Fruit fly (Drosophila melanogaster) whole organism, embryonic: Measurements from ENCODE around the gene Atg6.
A peak's percentile ranks its signal among the peaks of the same experiment; 100 is the strongest.

ENCODE experiments used
- Bteb2 ChIP-seq: fragments of 200-800 bp; sonication (Bioruptor generic); optimal IDR thresholded peaks from 2 replicates; lab custom pipeline; 2016; ENCODE audit warnings: missing biosample characterization, missing genetic modification characterization
- CG13624 ChIP-seq: fragments of 200-800 bp; sonication (Bioruptor generic); optimal IDR thresholded peaks from 2 replicates; lab custom pipeline; 2016; ENCODE audit warnings: missing biosample characterization, missing genetic modification characterization
- CG14710 ChIP-seq: fragments of 200-800 bp; sonication (Bioruptor generic); optimal IDR thresholded peaks from 3 replicates; lab custom pipeline; 2019; ENCODE audit warnings: missing biosample characterization, mild to moderate bottlenecking, missing genetic modification characterization, moderate library complexity
- CG1529 ChIP-seq: fragments of 200-800 bp; sonication (Bioruptor generic); optimal IDR thresholded peaks from 3 replicates; lab custom pipeline; 2018; ENCODE audit warnings: missing biosample characterization, missing genetic modification characterization
- CG15514 ChIP-seq: fragments of 200-800 bp; sonication (Bioruptor generic); optimal IDR thresholded peaks from 3 replicates; lab custom pipeline; 2017; ENCODE audit warnings: missing biosample characterization, missing genetic modification characterization, mild to moderate bottlenecking, moderate library complexity, missing genetic modification reagents
- CG16779 ChIP-seq: fragments of 200-800 bp; sonication (Bioruptor generic); IDR thresholded peaks from 2 replicates; pipeline ENCODE4 v1.3.6; 2022; ENCODE audit warnings: missing biosample characterization, missing genetic modification characterization
- CG16863 ChIP-seq: fragments of 200-800 bp; sonication (Bioruptor generic); optimal IDR thresholded peaks from 3 replicates; lab custom pipeline; 2016; ENCODE audit warnings: missing biosample characterization, missing genetic modification characterization
- CG17829 ChIP-seq: fragments of 200-800 bp; optimal IDR thresholded peaks from 2 replicates; lab custom pipeline; 2019; ENCODE audit warnings: missing biosample characterization, mild to moderate bottlenecking, missing genetic modification characterization, moderate library complexity
- CG1832 ChIP-seq: fragments of 200-800 bp; sonication (Bioruptor generic); optimal IDR thresholded peaks from 2 replicates; lab custom pipeline; 2017; ENCODE audit warnings: missing biosample characterization, mild to moderate bottlenecking, missing genetic modification characterization, inconsistent platforms
- CG2120 ChIP-seq: fragments of 200-800 bp; sonication (Bioruptor generic); optimal IDR thresholded peaks from 3 replicates; lab custom pipeline; 2016; ENCODE audit warnings: missing biosample characterization, missing genetic modification characterization
- CG34376 ChIP-seq: fragments of 200-800 bp; sonication (Bioruptor generic); optimal IDR thresholded peaks from 2 replicates; lab custom pipeline; 2018; ENCODE audit warnings: missing biosample characterization, mild to moderate bottlenecking, missing genetic modification characterization
- CG4328 ChIP-seq: fragments of 200-800 bp; sonication (Bioruptor generic); optimal IDR thresholded peaks from 3 replicates; lab custom pipeline; 2017; ENCODE audit warnings: missing biosample characterization, missing genetic modification reagents, missing genetic modification characterization
- CG4730 ChIP-seq: fragments of 200-800 bp; sonication (Bioruptor generic); IDR thresholded peaks from 2 replicates; pipeline ENCODE4 v1.3.6; 2022; ENCODE audit warnings: missing biosample characterization, missing genetic modification characterization
- CG4820 ChIP-seq: fragments of 200-800 bp; sonication (Bioruptor generic); optimal IDR thresholded peaks from 3 replicates; lab custom pipeline; 2016; ENCODE audit warnings: missing biosample characterization, missing genetic modification characterization
- CG5245 ChIP-seq: fragments of 200-800 bp; sonication (Bioruptor generic); optimal IDR thresholded peaks from 3 replicates; lab custom pipeline; 2016; ENCODE audit warnings: missing biosample characterization, missing genetic modification characterization
- CG6175 ChIP-seq: fragments of 200-800 bp; sonication (Bioruptor generic); IDR thresholded peaks from 3 replicates; pipeline ENCODE4 v1.3.6; 2022; ENCODE audit warnings: missing biosample characterization, missing genetic modification characterization
- CG7745 ChIP-seq: fragments of 200-800 bp; sonication (Bioruptor generic); optimal IDR thresholded peaks from 2 replicates; lab custom pipeline; 2018; ENCODE audit warnings: missing biosample characterization, mild to moderate bottlenecking, missing genetic modification characterization, moderate library complexity
- CG8290 ChIP-seq, 3 experiments: fragments of 200-800 bp; sonication (Bioruptor generic); optimal IDR thresholded peaks; 2 replicates each; lab custom pipeline; 2016 to 2019; ENCODE audit warnings: missing biosample characterization in 3 of 3, missing genetic modification characterization in 3 of 3, mild to moderate bottlenecking in 2 of 3, moderate library complexity in 1 of 3
- CG8388 ChIP-seq: fragments of 200-800 bp; sonication (Bioruptor generic); optimal IDR thresholded peaks from 2 replicates; lab custom pipeline; 2019; ENCODE audit warnings: missing biosample characterization, mild to moderate bottlenecking, missing genetic modification characterization, moderate library complexity
- CG8478 ChIP-seq: fragments of >200 bp; optimal IDR thresholded peaks from 2 replicates; lab custom pipeline; 2018
- CG9437 ChIP-seq: fragments of 200-800 bp; sonication (Bioruptor generic); optimal IDR thresholded peaks from 2 replicates; lab custom pipeline; 2018; ENCODE audit warnings: missing biosample characterization, mild to moderate bottlenecking, missing genetic modification characterization
- Camta ChIP-seq: fragments of 200-800 bp; sonication (Bioruptor generic); optimal IDR thresholded peaks from 2 replicates; lab custom pipeline; 2016; ENCODE audit warnings: missing biosample characterization, missing genetic modification characterization
- Eip74EF ChIP-seq, 2 experiments: fragments of 200-800 bp in 1 of 2; fragments of >200 bp in 1 of 2; sonication (Bioruptor generic) in 1 of 2; optimal IDR thresholded peaks; 2 replicates each; lab custom pipeline; 2017 to 2019; ENCODE audit warnings: missing biosample characterization in 2 of 2, missing genetic modification characterization in 2 of 2, mild to moderate bottlenecking in 1 of 2, moderate library complexity in 1 of 2
- Ets97D ChIP-seq: fragments of 200-800 bp; sonication (Bioruptor generic); optimal IDR thresholded peaks from 3 replicates; lab custom pipeline; 2016; ENCODE audit warnings: missing biosample characterization, missing genetic modification characterization
- Fer1 ChIP-seq: fragments of 200-800 bp; sonication (Bioruptor generic); optimal IDR thresholded peaks from 2 replicates; lab custom pipeline; 2017; ENCODE audit warnings: missing biosample characterization, mild to moderate bottlenecking, missing genetic modification characterization
- Fer2 ChIP-seq: fragments of 200-800 bp; sonication (Bioruptor generic); optimal IDR thresholded peaks from 2 replicates; lab custom pipeline; 2018; ENCODE audit warnings: missing biosample characterization, mild to moderate bottlenecking, missing genetic modification characterization, moderate library complexity
- GATAe ChIP-seq: fragments of 200-800 bp; sonication (Bioruptor generic); conservative IDR thresholded peaks from 2 replicates; pipeline ENCODE4 v1.3.6; 2022; ENCODE audit warnings: missing biosample characterization, missing genetic modification characterization
- HLH4C ChIP-seq: fragments of 200-800 bp; sonication (Bioruptor generic); IDR thresholded peaks from 3 replicates; pipeline ENCODE4 v1.3.6; 2022; ENCODE audit warnings: missing biosample characterization, missing genetic modification characterization; ENCODE audit not compliant: partially characterized antibody
- HLH54F ChIP-seq: fragments of 200-800 bp; sonication (Bioruptor generic); optimal IDR thresholded peaks from 3 replicates; lab custom pipeline; 2016; ENCODE audit warnings: missing biosample characterization, missing genetic modification characterization
- Hr51 ChIP-seq, 2 experiments: fragments of 200-800 bp; sonication (Bioruptor generic); optimal IDR thresholded peaks; 2 replicates in 1 of 2; 3 replicates in 1 of 2; lab custom pipeline; 2016 to 2018; ENCODE audit warnings: missing biosample characterization in 2 of 2, missing genetic modification characterization in 2 of 2, mild to moderate bottlenecking in 1 of 2, moderate library complexity in 1 of 2
- Myb ChIP-seq: fragments of 200-800 bp; sonication (Bioruptor generic); optimal IDR thresholded peaks from 2 replicates; lab custom pipeline; 2016; ENCODE audit warnings: missing biosample characterization, missing genetic modification characterization
- Poxn ChIP-seq: fragments of 200-800 bp; sonication (Bioruptor generic); IDR thresholded peaks from 2 replicates; pipeline ENCODE4 v1.3.6; 2022; ENCODE audit warnings: missing biosample characterization, missing genetic modification characterization
- Six4 ChIP-seq: fragments of 200-800 bp; sonication (Bioruptor generic); optimal IDR thresholded peaks from 2 replicates; lab custom pipeline; 2016; ENCODE audit warnings: missing biosample characterization, missing genetic modification characterization
- btn ChIP-seq: fragments of 200-800 bp; sonication (Bioruptor generic); optimal IDR thresholded peaks from 2 replicates; lab custom pipeline; 2016; ENCODE audit warnings: missing biosample characterization, missing genetic modification characterization
- danr ChIP-seq: fragments of 200-800 bp; sonication (Bioruptor generic); IDR thresholded peaks from 2 replicates; pipeline ENCODE4 v1.3.6; 2022; ENCODE audit warnings: missing biosample characterization, missing genetic modification characterization
- disco-r ChIP-seq: fragments of 200-800 bp; sonication (Bioruptor generic); optimal IDR thresholded peaks from 2 replicates; lab custom pipeline; 2016; ENCODE audit warnings: missing biosample characterization, missing genetic modification characterization
- hbn ChIP-seq: fragments of 200-800 bp; sonication (Bioruptor generic); IDR thresholded peaks from 2 replicates; pipeline ENCODE4 v1.3.6; 2022; ENCODE audit warnings: missing biosample characterization, missing genetic modification characterization; ENCODE audit not compliant: partially characterized antibody
- insv ChIP-seq, 2 experiments: fragments of 200-800 bp; sonication (Bioruptor generic); optimal IDR thresholded peaks; 3 replicates each; lab custom pipeline; 2016 to 2018; ENCODE audit warnings: missing biosample characterization in 2 of 2, missing genetic modification characterization in 2 of 2
- kay ChIP-seq: fragments of 200-800 bp; sonication (Bioruptor generic); optimal IDR thresholded peaks from 2 replicates; lab custom pipeline; 2016; ENCODE audit warnings: missing biosample characterization, missing genetic modification characterization
- mld ChIP-seq: fragments of 200-800 bp; sonication (Bioruptor generic); IDR thresholded peaks from 3 replicates; pipeline ENCODE4 v1.3.6; 2022; ENCODE audit warnings: missing biosample characterization, missing genetic modification characterization; ENCODE audit not compliant: partially characterized antibody
- nmo ChIP-seq: fragments of 200-800 bp; sonication (Bioruptor generic); optimal IDR thresholded peaks from 2 replicates; lab custom pipeline; 2018; ENCODE audit warnings: missing biosample characterization, mild to moderate bottlenecking, missing genetic modification characterization, moderate library complexity
- onecut ChIP-seq: fragments of 200-800 bp; sonication (Bioruptor generic); IDR thresholded peaks from 2 replicates; pipeline ENCODE4 v1.3.6; 2022; ENCODE audit warnings: missing biosample characterization, missing genetic modification characterization
- pita ChIP-seq: fragments of 200-800 bp; sonication (Bioruptor generic); optimal IDR thresholded peaks from 2 replicates; lab custom pipeline; 2017; ENCODE audit warnings: missing biosample characterization, mild to moderate bottlenecking, missing genetic modification characterization
- prd ChIP-seq, 3 experiments: fragments of >200 bp in 2 of 3; fragments of 200-800 bp in 1 of 3; sonication (Bioruptor generic) in 1 of 3; optimal IDR thresholded peaks in 2 of 3; IDR thresholded peaks in 1 of 3; 2 replicates in 2 of 3; 3 replicates in 1 of 3; pipeline versions ENCODE4 v1.3.6 to Lab custom; 2017 to 2022; ENCODE audit warnings: missing biosample characterization in 1 of 3, missing genetic modification characterization in 1 of 3
- pzg ChIP-seq: fragments of 200-800 bp; sonication (Bioruptor generic); optimal IDR thresholded peaks from 3 replicates; lab custom pipeline; 2018; ENCODE audit warnings: missing biosample characterization, mild to moderate bottlenecking, missing genetic modification characterization, moderate library complexity
- sima ChIP-seq: fragments of 200-800 bp; sonication (Bioruptor generic); optimal IDR thresholded peaks from 2 replicates; lab custom pipeline; 2016; ENCODE audit warnings: missing biosample characterization, missing genetic modification characterization
- wek ChIP-seq: fragments of 200-800 bp; sonication (Bioruptor generic); optimal IDR thresholded peaks from 3 replicates; lab custom pipeline; 2018; ENCODE audit warnings: missing biosample characterization, mild to moderate bottlenecking, missing genetic modification characterization, moderate library complexity
- yki ChIP-seq: fragments of >200 bp; optimal IDR thresholded peaks from 3 replicates; lab custom pipeline; 2018

The Atg6 gene

dm6 chr3R:24037538-24038265 is 12.9 kb downstream of the Atg6 start, which contains the start of gene spas (continued):
- peak; percentile 73 for TF ChIP-seq CG8290 (GFP tag; optimal IDR thresholded peaks at IDR 0.05; lab: Kevin White, UChicago)
- peak in 1 of 2 experiments; percentile 83 for TF ChIP-seq CG8290 (tag; optimal IDR thresholded peaks at IDR 0.05; lab: Kevin White, UChicago)
- peak; percentile 94 for TF ChIP-seq hbn (GFP tag; lab: Robert Waterston, UW)
- TF ChIP-seq kay (GFP tag; lab: Kevin White, UChicago), result peak; percentile 30
- TF ChIP-seq CG13624 (GFP tag; lab: Kevin White, UChicago), result peak; percentile 69
- no peak for TF ChIP-seq pita
- peak; percentile 49 for TF ChIP-seq Six4
- TF ChIP-seq nmo, result peak; percentile 87
- peak; percentile 87 for TF ChIP-seq HLH4C (GFP tag; lab: Robert Waterston, UW)
- peak; percentile 91 for TF ChIP-seq Myb
- TF ChIP-seq Hr51 (GFP tag; optimal IDR thresholded peaks at IDR 0.05; lab: Kevin White, UChicago), result peak in 1 of 2 experiments; percentile 59
- peak; percentile 26; the same call in 1 of the 2 replicates for TF ChIP-seq onecut (GFP tag; lab: Robert Waterston, UW)
- TF ChIP-seq HLH54F, result peak; percentile 83
- TF ChIP-seq Poxn, result peak; percentile 39; the same call in 1 of the 2 replicates
- peak; percentile 88 for TF ChIP-seq CG2120 (GFP tag; lab: Kevin White, UChicago)
- TF ChIP-seq CG1529 (GFP tag; lab: Kevin White, UChicago), result peak; percentile 15
- no peak for TF ChIP-seq Eip74EF (GFP tag; optimal IDR thresholded peaks at IDR 0.05; lab: Kevin White, UChicago)
- TF ChIP-seq CG16779, result no peak
- TF ChIP-seq CG8478 (lab: Kevin White, UChicago), result no peak
- TF ChIP-seq CG4328 (GFP tag; lab: Kevin White, UChicago), result peak; percentile 20
- no peak for TF ChIP-seq CG7745
- no peak for TF ChIP-seq insv (GFP tag; optimal IDR thresholded peaks at IDR 0.05; lab: Kevin White, UChicago)
- peak; percentile 61; the same call in 1 of the 2 replicates for TF ChIP-seq CG4730
- TF ChIP-seq wek, result no peak
- TF ChIP-seq Fer1 (GFP tag; lab: Kevin White, UChicago), result no peak
- peak; percentile 68 for TF ChIP-seq pzg (GFP tag; lab: Kevin White, UChicago)
- TF ChIP-seq yki (lab: Kevin White, UChicago), result no peak
- peak; percentile 32 for TF ChIP-seq btn (GFP tag; lab: Kevin White, UChicago)
- peak; percentile 84 for TF ChIP-seq CG14710
- TF ChIP-seq Camta (GFP tag; lab: Kevin White, UChicago), result peak; percentile 16
- no peak for TF ChIP-seq prd (optimal IDR thresholded peaks at IDR 0.05; lab: Kevin White, UChicago)
- peak; percentile 91 for TF ChIP-seq prd (GFP tag; IDR thresholded peaks at IDR 0.05; lab: Robert Waterston, UW)
- TF ChIP-seq CG17829 (tag; lab: Kevin White, UChicago), result peak; percentile 62
- TF ChIP-seq disco-r (GFP tag; lab: Kevin White, UChicago), result no peak
- TF ChIP-seq Fer2 (tag; lab: Kevin White, UChicago), result peak; percentile 22
- TF ChIP-seq danr (GFP tag; lab: Robert Waterston, UW), result peak; percentile 50; the same call in 1 of the 2 replicates
- TF ChIP-seq CG15514 (GFP tag; lab: Kevin White, UChicago), result peak; percentile 49
- no peak for TF ChIP-seq sima (GFP tag; lab: Kevin White, UChicago)
- peak; percentile 76 for TF ChIP-seq mld
- TF ChIP-seq CG16863 (GFP tag; lab: Kevin White, UChicago), result peak; percentile 77
- peak; percentile 58 for TF ChIP-seq CG4820 (GFP tag; lab: Kevin White, UChicago)
- peak; percentile 22 for TF ChIP-seq CG5245
- peak; percentile 20 for TF ChIP-seq Bteb2
- peak; percentile 23; the same call in 1 of the 3 replicates for TF ChIP-seq CG6175
- peak; percentile 37 for TF ChIP-seq CG34376 (GFP tag; lab: Kevin White, UChicago)
- peak; percentile 66 for TF ChIP-seq CG8388 (GFP tag; lab: Kevin White, UChicago)
- peak; percentile 67 for TF ChIP-seq CG9437 (GFP tag; lab: Kevin White, UChicago)
- no peak for TF ChIP-seq CG1832
- TF ChIP-seq Ets97D (GFP tag; lab: Kevin White, UChicago), result peak; percentile 58
- TF ChIP-seq GATAe (GFP tag; lab: Robert Waterston, UW), result no peak
